Worm (Caenorhabditis elegans) whole organism, L4 larva: ENCODE results near the gene cpt-1.

Source experiments
- D1046.2 ChIP-seq: fragments of 200-800 bp; sonication (Bioruptor generic); IDR thresholded peaks from 2 replicates; pipeline ENCODE4 v1.3.6; 2022; ENCODE audit warnings: missing genetic modification characterization, missing compliant biosample characterization
- F26F4.8 ChIP-seq: fragments of 200-800 bp; sonication (Bioruptor generic); conservative IDR thresholded peaks from 2 replicates; pipeline ENCODE4 v1.3.6; 2022; ENCODE audit warnings: missing genetic modification characterization, missing compliant biosample characterization
- T26A8.4 ChIP-seq: fragments of 200-800 bp; sonication (Bioruptor generic); IDR thresholded peaks from 2 replicates; pipeline ENCODE4 v1.3.6; 2022; ENCODE audit warnings: missing genetic modification characterization, missing compliant biosample characterization
- Y48G9A.11 ChIP-seq: fragments of 200-800 bp; sonication (Bioruptor generic); IDR thresholded peaks from 2 replicates; pipeline ENCODE4 v1.3.6; 2022; ENCODE audit warnings: missing genetic modification reagents, missing genetic modification characterization, missing compliant biosample characterization
- Y5F2A.4 ChIP-seq: fragments of 200-800 bp; sonication (Bioruptor generic); optimal IDR thresholded peaks from 2 replicates; lab custom pipeline; 2018; ENCODE audit warnings: mild to moderate bottlenecking, missing genetic modification characterization, missing compliant biosample characterization
- Y75B8A.6 ChIP-seq: fragments of 200-800 bp; sonication (Bioruptor generic); IDR thresholded peaks from 2 replicates; pipeline ENCODE4 v1.3.6; 2022; ENCODE audit warnings: missing genetic modification reagents, missing genetic modification characterization, missing compliant biosample characterization
- aha-1 ChIP-seq: fragments of 150-350 bp; peaks from one replicate; lab custom pipeline; 2014; ENCODE audit warnings: missing biosample characterization, missing genetic modification characterization
- ceh-20 ChIP-seq: fragments of 200-800 bp; sonication (Bioruptor generic); IDR thresholded peaks from 2 replicates; pipeline ENCODE4 v1.3.6; 2022; ENCODE audit warnings: missing genetic modification reagents, missing genetic modification characterization, missing compliant biosample characterization
- ceh-32 ChIP-seq: sonication (generic microtip); optimal IDR thresholded peaks from 2 replicates; lab custom pipeline; 2016; ENCODE audit warnings: mild to moderate bottlenecking, missing genetic modification characterization, missing compliant biosample characterization; ENCODE audit not compliant: poor library complexity
- ceh-62 ChIP-seq: sonication (generic microtip); optimal IDR thresholded peaks from 2 replicates; lab custom pipeline; 2017; ENCODE audit warnings: missing biosample characterization, missing genetic modification characterization
- cey-2 ChIP-seq: sonication (generic microtip); optimal IDR thresholded peaks from 3 replicates; lab custom pipeline; 2017; ENCODE audit warnings: missing genetic modification characterization, mild to moderate bottlenecking, missing compliant biosample characterization, antibody characterized with exemption, borderline replicate concordance; ENCODE audit not compliant: insufficient read depth
- daf-12 ChIP-seq: fragments of 150-350 bp; optimal IDR thresholded peaks from 2 replicates; lab custom pipeline; 2014; ENCODE audit warnings: missing biosample characterization, missing genetic modification reagents, missing genetic modification characterization
- daf-8 ChIP-seq: fragments of 200-800 bp; sonication (Bioruptor generic); IDR thresholded peaks from 2 replicates; pipeline ENCODE4 v1.3.6; 2022; ENCODE audit warnings: missing genetic modification characterization, missing compliant biosample characterization
- dmd-6 ChIP-seq: fragments of 200-800 bp; sonication (Bioruptor generic); IDR thresholded peaks from 2 replicates; pipeline ENCODE4 v1.3.6; 2022; ENCODE audit warnings: missing genetic modification reagents, missing genetic modification characterization, missing compliant biosample characterization
- dmd-9 ChIP-seq: fragments of 200-800 bp; sonication (Bioruptor generic); IDR thresholded peaks from 2 replicates; pipeline ENCODE4 v1.3.6; 2022; ENCODE audit warnings: missing genetic modification reagents, missing genetic modification characterization, missing compliant biosample characterization
- dpl-1 ChIP-seq: fragments of 150-350 bp; optimal IDR thresholded peaks from 2 replicates; lab custom pipeline; 2014; ENCODE audit warnings: missing biosample characterization, missing genetic modification reagents, missing genetic modification characterization
- duxl-1 ChIP-seq: sonication (generic microtip); optimal IDR thresholded peaks from 2 replicates; lab custom pipeline; 2016; ENCODE audit warnings: mild to moderate bottlenecking, missing genetic modification characterization, moderate library complexity, missing compliant biosample characterization; ENCODE audit not compliant: poor library complexity
- fos-1 ChIP-seq: fragments of 150-350 bp; optimal IDR thresholded peaks from 2 replicates; lab custom pipeline; 2014; ENCODE audit warnings: missing biosample characterization, missing genetic modification characterization
- lim-7 ChIP-seq: fragments of 200-800 bp; sonication (Bioruptor generic); IDR thresholded peaks from 2 replicates; pipeline ENCODE4 v1.3.6; 2022; ENCODE audit warnings: missing genetic modification characterization, missing compliant biosample characterization
- lin-13 ChIP-seq: fragments of 150-350 bp; optimal IDR thresholded peaks from 2 replicates; lab custom pipeline; 2014; ENCODE audit warnings: missing biosample characterization, missing genetic modification reagents, missing genetic modification characterization
- lin-29 ChIP-seq: fragments of 200-800 bp; sonication (Bioruptor generic); IDR thresholded peaks from 2 replicates; pipeline ENCODE4 v1.3.6; 2022; ENCODE audit warnings: missing genetic modification reagents, missing genetic modification characterization, missing compliant biosample characterization
- lin-38 ChIP-seq: fragments of 200-800 bp; sonication (Bioruptor generic); IDR thresholded peaks from 2 replicates; pipeline ENCODE4 v1.3.6; 2022; ENCODE audit warnings: missing genetic modification reagents, missing genetic modification characterization, missing compliant biosample characterization
- madf-5 ChIP-seq, 2 experiments: fragments of 200-800 bp; sonication (Bioruptor generic); IDR thresholded peaks; 2 replicates each; pipeline ENCODE4 v1.3.6; 2022; ENCODE audit warnings: missing compliant biosample characterization in 2 of 2, missing genetic modification characterization in 2 of 2
- mdl-1 ChIP-seq, 2 experiments: fragments of 150-350 bp in 1 of 2; sonication (generic microtip) in 1 of 2; optimal IDR thresholded peaks; 2 replicates each; lab custom pipeline; 2014 to 2017; ENCODE audit warnings: missing biosample characterization in 2 of 2, missing genetic modification characterization in 2 of 2
- mdt-29 ChIP-seq: fragments of 200-800 bp; sonication (Bioruptor generic); IDR thresholded peaks from 2 replicates; pipeline ENCODE4 v1.3.6; 2022; ENCODE audit warnings: missing genetic modification reagents, missing genetic modification characterization, missing compliant biosample characterization
- mep-1 ChIP-seq: fragments of 150-350 bp; sonication (generic microtip); optimal IDR thresholded peaks from 3 replicates; lab custom pipeline; 2014; ENCODE audit warnings: missing biosample characterization, missing genetic modification characterization
- mxl-2 ChIP-seq: fragments of 200-800 bp; sonication (Bioruptor generic); conservative IDR thresholded peaks from 2 replicates; pipeline ENCODE4 v1.3.6; 2022; ENCODE audit warnings: missing genetic modification reagents, missing genetic modification characterization, missing compliant biosample characterization
- nhr-10 ChIP-seq: fragments of 150-350 bp; optimal IDR thresholded peaks from 2 replicates; lab custom pipeline; 2014; ENCODE audit warnings: missing biosample characterization, missing genetic modification characterization
- nhr-102 ChIP-seq: sonication (generic microtip); optimal IDR thresholded peaks from 2 replicates; lab custom pipeline; 2016; ENCODE audit warnings: mild to moderate bottlenecking, missing genetic modification characterization, moderate library complexity, missing compliant biosample characterization
- nhr-11 ChIP-seq: fragments of 150-350 bp; optimal IDR thresholded peaks from 2 replicates; lab custom pipeline; 2014; ENCODE audit warnings: missing biosample characterization, missing genetic modification characterization
- nhr-111 ChIP-seq: fragments of 200-800 bp; sonication (Bioruptor generic); optimal IDR thresholded peaks from 2 replicates; lab custom pipeline; 2018; ENCODE audit warnings: mild to moderate bottlenecking, missing genetic modification characterization, missing compliant biosample characterization
- nhr-42 ChIP-seq: fragments of 200-800 bp; sonication (Bioruptor generic); IDR thresholded peaks from 2 replicates; pipeline ENCODE4 v1.3.6; 2022; ENCODE audit warnings: missing genetic modification characterization, missing compliant biosample characterization
- nhr-48 ChIP-seq: sonication (generic microtip); optimal IDR thresholded peaks from 2 replicates; lab custom pipeline; 2016; ENCODE audit warnings: mild to moderate bottlenecking, missing genetic modification characterization, missing compliant biosample characterization
- php-3 ChIP-seq: fragments of 200-800 bp; sonication (Bioruptor generic); IDR thresholded peaks from 2 replicates; pipeline ENCODE4 v1.3.6; 2022; ENCODE audit warnings: missing genetic modification reagents, missing genetic modification characterization, missing compliant biosample characterization
- saeg-2 ChIP-seq: fragments of 200-800 bp; sonication (Bioruptor generic); IDR thresholded peaks from 2 replicates; pipeline ENCODE4 v1.3.6; 2022; ENCODE audit warnings: missing genetic modification reagents, missing genetic modification characterization, missing compliant biosample characterization
- sdz-12 ChIP-seq: fragments of 200-800 bp; sonication (Bioruptor generic); optimal IDR thresholded peaks from 2 replicates; lab custom pipeline; 2018; ENCODE audit warnings: mild to moderate bottlenecking, missing genetic modification characterization, missing compliant biosample characterization
- set-16 ChIP-seq: fragments of 200-800 bp; sonication (Bioruptor generic); IDR thresholded peaks from 2 replicates; pipeline ENCODE4 v1.3.6; 2022; ENCODE audit warnings: missing genetic modification reagents, missing genetic modification characterization, missing compliant biosample characterization
- snpc-1.2 ChIP-seq: fragments of 200-800 bp; sonication (Bioruptor generic); IDR thresholded peaks from 2 replicates; pipeline ENCODE4 v1.3.6; 2022; ENCODE audit warnings: missing genetic modification reagents, missing genetic modification characterization, missing compliant biosample characterization
- tra-1 ChIP-seq: fragments of 200-800 bp; sonication (Bioruptor generic); IDR thresholded peaks from 2 replicates; pipeline ENCODE4 v1.3.6; 2022; ENCODE audit warnings: missing genetic modification reagents, missing genetic modification characterization, missing compliant biosample characterization
- zfp-2 ChIP-seq: sonication (generic microtip); optimal IDR thresholded peaks from 2 replicates; lab custom pipeline; 2016; ENCODE audit warnings: mild to moderate bottlenecking, missing genetic modification characterization, missing compliant biosample characterization
- zfp-3 ChIP-seq: fragments of 200-800 bp; sonication (Bioruptor generic); conservative IDR thresholded peaks from 2 replicates; pipeline ENCODE4 v1.3.6; 2022; ENCODE audit warnings: missing genetic modification reagents, missing genetic modification characterization, missing compliant biosample characterization
- ztf-7 ChIP-seq: fragments of 150-350 bp; optimal IDR thresholded peaks from 2 replicates; lab custom pipeline; 2014; ENCODE audit warnings: missing biosample characterization, missing genetic modification characterization

The cpt-1 gene

ce11 chrII:12797211-12797794, 1.1 kb upstream of the cpt-1 start (continued):
- TF ChIP-seq set-16 (GFP tag; lab: Robert Waterston, UW), result peak; percentile 50
- no peak for TF ChIP-seq fos-1
- TF ChIP-seq mdl-1 (tag; optimal IDR thresholded peaks at IDR 0.05; lab: Kevin White, UChicago), result peak in 1 of 2 experiments; percentile 65
- 0 out of 2 replicates have a peak, but pooled peaks have one; percentile 11 for TF ChIP-seq tra-1 (GFP tag; lab: Robert Waterston, UW)
- no peak for TF ChIP-seq lin-13 (GFP tag; lab: Kevin White, UChicago)
- no peak for TF ChIP-seq nhr-42 (GFP tag; lab: Robert Waterston, UW)
- no peak for TF ChIP-seq nhr-48 (tag; lab: Kevin White, UChicago)
- no peak for TF ChIP-seq mxl-2
- TF ChIP-seq daf-12, result no peak
- TF ChIP-seq ztf-7 (tag; lab: Kevin White, UChicago), result no peak
- no peak for TF ChIP-seq saeg-2 (GFP tag; lab: Robert Waterston, UW)
- TF ChIP-seq nhr-111 (GFP tag; lab: Kevin White, UChicago), result no peak
- TF ChIP-seq nhr-11 (tag; lab: Kevin White, UChicago), result no peak
- TF ChIP-seq zfp-2, result no peak
- TF ChIP-seq cey-2 (tag; lab: Kevin White, UChicago), result no peak
- no peak for TF ChIP-seq ceh-20
- peak; percentile 80 for TF ChIP-seq dmd-6 (GFP tag; lab: Robert Waterston, UW)
- no peak for TF ChIP-seq nhr-102
- TF ChIP-seq mdt-29 (GFP tag; lab: Robert Waterston, UW), result no peak; the same call in 1 of the 2 replicates
- no peak for TF ChIP-seq ceh-32 (tag; lab: Kevin White, UChicago)
- TF ChIP-seq madf-5 (GFP tag; IDR thresholded peaks at IDR 0.05; lab: Robert Waterston, UW), result no peak

- TF ChIP-seq php-3, result peak; percentile 56; the same call in 1 of the 2 replicates
- peak; percentile 29 for TF ChIP-seq mep-1 (tag; lab: Kevin White, UChicago)
- TF ChIP-seq daf-8 (GFP tag; lab: Robert Waterston, UW), result no peak
- peak; percentile 55 for TF ChIP-seq Y48G9A.11 (GFP tag; lab: Robert Waterston, UW)
- peak; percentile 41 for TF ChIP-seq lin-38 (GFP tag; lab: Robert Waterston, UW)
- TF ChIP-seq ztf-7 (tag; lab: Kevin White, UChicago), result no peak
- TF ChIP-seq F26F4.8 (GFP tag; lab: Robert Waterston, UW), result 0 out of 2 replicates have a peak, but pooled peaks have one; percentile 23
- TF ChIP-seq lin-29, result 0 out of 2 replicates have a peak, but pooled peaks have one; percentile 35
- peak; percentile 18 for TF ChIP-seq Y5F2A.4 (GFP tag; lab: Kevin White, UChicago)
- TF ChIP-seq sdz-12 (GFP tag; lab: Kevin White, UChicago), result peak; percentile 77
- no peak for TF ChIP-seq nhr-102
- peak; percentile 55; the same call in 1 of the 2 replicates for TF ChIP-seq snpc-1.2 (GFP tag; lab: Robert Waterston, UW)
- no peak for TF ChIP-seq nhr-48 (tag; lab: Kevin White, UChicago)
- TF ChIP-seq nhr-10, result no peak
- TF ChIP-seq aha-1, result peak; percentile 87
- TF ChIP-seq T26A8.4 (GFP tag; lab: Robert Waterston, UW), result peak; percentile 71; the same call in 1 of the 2 replicates
- TF ChIP-seq lim-7 (GFP tag; lab: Robert Waterston, UW), result peak; percentile 66
- no peak for TF ChIP-seq dpl-1 (GFP tag; lab: Kevin White, UChicago)
- TF ChIP-seq dmd-9 (GFP tag; lab: Robert Waterston, UW), result 0 out of 2 replicates have a peak, but pooled peaks have one; percentile 23
- TF ChIP-seq ceh-62 (tag; lab: Kevin White, UChicago), result no peak
- TF ChIP-seq set-16 (GFP tag; lab: Robert Waterston, UW), result 0 out of 2 replicates have a peak, but pooled peaks have one; percentile 11
- peak; percentile 58; the same call in 1 of the 2 replicates for TF ChIP-seq Y75B8A.6 (GFP tag; lab: Robert Waterston, UW)
- TF ChIP-seq saeg-2 (GFP tag; lab: Robert Waterston, UW), result 0 out of 2 replicates have a peak, but pooled peaks have one; percentile 31
- 0 out of 4 replicates have a peak, but pooled peaks have one; percentile 20 to 60 for TF ChIP-seq madf-5 (GFP tag; IDR thresholded peaks at IDR 0.05; lab: Robert Waterston, UW)
- peak; percentile 49; the same call in 1 of the 2 replicates for TF ChIP-seq D1046.2 (GFP tag; lab: Robert Waterston, UW)
- no peak for TF ChIP-seq daf-12
- TF ChIP-seq duxl-1 (tag; lab: Kevin White, UChicago), result no peak
- peak; percentile 32; the same call in 1 of the 2 replicates for TF ChIP-seq zfp-3 (GFP tag; lab: Robert Waterston, UW)
Measured at ce11 chrII:12795188-12795587, 1.1 kb downstream of the cpt-1 start.
